Fruit fly (Drosophila melanogaster) whole organism, prepupa: ENCODE results near the gene Shab.

Experiments used
- CG10631 ChIP-seq: fragments of 200-800 bp; sonication (Bioruptor generic); optimal IDR thresholded peaks from 2 replicates; lab custom pipeline; 2016; ENCODE audit warnings: missing biosample characterization, missing genetic modification characterization
- CG10669 ChIP-seq: fragments of 200-800 bp; sonication (Bioruptor generic); optimal IDR thresholded peaks from 3 replicates; lab custom pipeline; 2018; ENCODE audit warnings: missing biosample characterization, mild to moderate bottlenecking, missing genetic modification characterization, moderate library complexity
- CG7368 ChIP-seq: fragments of 200-800 bp; sonication (Bioruptor generic); optimal IDR thresholded peaks from 3 replicates; lab custom pipeline; 2016; ENCODE audit warnings: missing biosample characterization, missing genetic modification characterization
- Ets96B ChIP-seq: fragments of 200-800 bp; optimal IDR thresholded peaks from 2 replicates; lab custom pipeline; 2019; ENCODE audit warnings: missing biosample characterization, mild to moderate bottlenecking, missing genetic modification characterization, moderate library complexity
- Hr38 ChIP-seq: sonication (Bioruptor generic); optimal IDR thresholded peaks from 2 replicates; lab custom pipeline; 2016; ENCODE audit warnings: missing biosample characterization, missing genetic modification characterization
- Sox102F ChIP-seq: fragments of 200-800 bp; sonication (Bioruptor generic); optimal IDR thresholded peaks from 2 replicates; lab custom pipeline; 2016; ENCODE audit warnings: missing biosample characterization, mild to moderate bottlenecking, missing genetic modification characterization
- lz ChIP-seq: fragments of 200-800 bp; sonication (Bioruptor generic); optimal IDR thresholded peaks from 3 replicates; lab custom pipeline; 2016; ENCODE audit warnings: missing biosample characterization, missing genetic modification characterization

dm6 chr3L:2887399-2887798 lies 7.4 kb upstream of the Shab start:
- TF ChIP-seq CG10631 (GFP tag; lab: Kevin White, UChicago) (no peak), CG7368 (GFP tag; lab: Kevin White, UChicago) (no peak), Hr38 (GFP tag; lab: Kevin White, UChicago) (no peak), Sox102F (GFP tag; lab: Kevin White, UChicago) (no peak), lz (no peak), Ets96B (no peak), CG10669 (GFP tag; lab: Kevin White, UChicago) (no peak)
